Fruit fly (Drosophila melanogaster) whole organism, embryonic: Measurements from ENCODE around the gene Acp63F.

Experiments
- Antp ChIP-seq: fragments of 200-800 bp; sonication (Bioruptor generic); optimal IDR thresholded peaks from 3 replicates; lab custom pipeline; 2016; ENCODE audit warnings: missing biosample characterization, missing genetic modification characterization
- Atf3 ChIP-seq: fragments of 200-800 bp; sonication (Bioruptor generic); optimal IDR thresholded peaks from 3 replicates; lab custom pipeline; 2016; ENCODE audit warnings: missing biosample characterization, missing genetic modification characterization
- CG11456 ChIP-seq: fragments of 200-800 bp; sonication (Bioruptor generic); IDR thresholded peaks from 3 replicates; pipeline ENCODE4 v1.3.6; 2022; ENCODE audit warnings: missing biosample characterization, missing genetic modification characterization
- CG11504 ChIP-seq: fragments of 200-800 bp; sonication (Bioruptor generic); optimal IDR thresholded peaks from 3 replicates; lab custom pipeline; 2019; ENCODE audit warnings: missing biosample characterization, mild to moderate bottlenecking, missing genetic modification characterization, moderate library complexity
- CG12104 ChIP-seq: fragments of 200-800 bp; sonication (Bioruptor generic); optimal IDR thresholded peaks from 3 replicates; lab custom pipeline; 2016; ENCODE audit warnings: missing biosample characterization, missing genetic modification characterization
- CG15011 ChIP-seq: fragments of 200-800 bp; sonication (Bioruptor generic); optimal IDR thresholded peaks from 3 replicates; lab custom pipeline; 2018; ENCODE audit warnings: missing biosample characterization, mild to moderate bottlenecking, missing genetic modification characterization
- CG15696 ChIP-seq: fragments of 200-800 bp; sonication (Bioruptor generic); optimal IDR thresholded peaks from 2 replicates; lab custom pipeline; 2019; ENCODE audit warnings: missing biosample characterization, mild to moderate bottlenecking, missing genetic modification characterization, moderate library complexity
- CG1647 ChIP-seq: fragments of 200-800 bp; sonication (Bioruptor generic); optimal IDR thresholded peaks from 3 replicates; lab custom pipeline; 2016; ENCODE audit warnings: missing biosample characterization, missing genetic modification characterization
- CG16779 ChIP-seq: fragments of 200-800 bp; sonication (Bioruptor generic); IDR thresholded peaks from 2 replicates; pipeline ENCODE4 v1.3.6; 2022; ENCODE audit warnings: missing biosample characterization, missing genetic modification characterization
- CG16813 ChIP-seq: fragments of 200-800 bp; sonication (Bioruptor generic); IDR thresholded peaks from 3 replicates; pipeline ENCODE4 v1.3.6; 2022; ENCODE audit warnings: missing biosample characterization, missing genetic modification characterization; ENCODE audit not compliant: partially characterized antibody
- CG16863 ChIP-seq: fragments of 200-800 bp; sonication (Bioruptor generic); optimal IDR thresholded peaks from 3 replicates; lab custom pipeline; 2016; ENCODE audit warnings: missing biosample characterization, missing genetic modification characterization
- CG18011 ChIP-seq: fragments of 200-800 bp; sonication (Bioruptor generic); optimal IDR thresholded peaks from 2 replicates; lab custom pipeline; 2017; ENCODE audit warnings: missing biosample characterization, missing genetic modification characterization, mild to moderate bottlenecking, moderate library complexity, missing genotype
- CG34224 ChIP-seq: fragments of 200-800 bp; sonication (Bioruptor generic); IDR thresholded peaks from 3 replicates; pipeline ENCODE4 v1.3.6; 2022; ENCODE audit warnings: missing biosample characterization, missing genetic modification characterization; ENCODE audit not compliant: partially characterized antibody
- CG34376 ChIP-seq: fragments of 200-800 bp; sonication (Bioruptor generic); optimal IDR thresholded peaks from 2 replicates; lab custom pipeline; 2018; ENCODE audit warnings: missing biosample characterization, mild to moderate bottlenecking, missing genetic modification characterization
- CG34422 ChIP-seq: fragments of 200-800 bp; sonication (Bioruptor generic); IDR thresholded peaks from 3 replicates; pipeline ENCODE4 v1.3.6; 2022; ENCODE audit warnings: missing biosample characterization, missing genetic modification characterization
- CG4282 ChIP-seq: fragments of 200-800 bp; sonication (Bioruptor generic); optimal IDR thresholded peaks from 2 replicates; lab custom pipeline; 2016; ENCODE audit warnings: missing biosample characterization, missing genetic modification characterization
- CG43689 ChIP-seq: fragments of 200-800 bp; sonication (Bioruptor generic); IDR thresholded peaks from 2 replicates; pipeline ENCODE4 v1.3.6; 2022; ENCODE audit warnings: missing biosample characterization, missing genetic modification characterization
- CG6689 ChIP-seq: fragments of 200-800 bp; sonication (Bioruptor generic); IDR thresholded peaks from 2 replicates; pipeline ENCODE4 v1.3.6; 2022; ENCODE audit warnings: missing biosample characterization, missing genetic modification characterization
- Camta ChIP-seq: fragments of 200-800 bp; sonication (Bioruptor generic); optimal IDR thresholded peaks from 2 replicates; lab custom pipeline; 2016; ENCODE audit warnings: missing biosample characterization, missing genetic modification characterization
- Dek ChIP-seq: fragments of 200-800 bp; sonication (Bioruptor generic); optimal IDR thresholded peaks from 3 replicates; lab custom pipeline; 2019; ENCODE audit warnings: missing biosample characterization, mild to moderate bottlenecking, missing genetic modification characterization, moderate library complexity
- Hr39 ChIP-seq: fragments of >200 bp; optimal IDR thresholded peaks from 2 replicates; lab custom pipeline; 2017
- Oli ChIP-seq: fragments of 200-800 bp; sonication (Bioruptor generic); optimal IDR thresholded peaks from 2 replicates; lab custom pipeline; 2018; ENCODE audit warnings: missing biosample characterization, mild to moderate bottlenecking, missing genetic modification characterization, moderate library complexity
- Optix ChIP-seq: fragments of 200-800 bp; sonication (Bioruptor generic); IDR thresholded peaks from 3 replicates; pipeline ENCODE4 v1.3.6; 2022; ENCODE audit warnings: missing biosample characterization, missing genetic modification characterization
- PHDP ChIP-seq: fragments of 200-800 bp; sonication (Bioruptor generic); optimal IDR thresholded peaks from 3 replicates; lab custom pipeline; 2018; ENCODE audit warnings: missing biosample characterization, mild to moderate bottlenecking, missing genetic modification characterization, moderate library complexity
- Rfx ChIP-seq: fragments of 200-800 bp; sonication (Bioruptor generic); IDR thresholded peaks from 2 replicates; pipeline ENCODE4 v1.3.6; 2022; ENCODE audit warnings: missing biosample characterization, missing genetic modification characterization
- Six4 ChIP-seq: fragments of 200-800 bp; sonication (Bioruptor generic); optimal IDR thresholded peaks from 2 replicates; lab custom pipeline; 2016; ENCODE audit warnings: missing biosample characterization, missing genetic modification characterization
- Sry-δ ChIP-seq: fragments of 200-800 bp; sonication (Bioruptor generic); optimal IDR thresholded peaks from 2 replicates; lab custom pipeline; 2016; ENCODE audit warnings: missing biosample characterization, missing genetic modification characterization
- Usf ChIP-seq: fragments of 200-800 bp; sonication (Bioruptor generic); optimal IDR thresholded peaks from 2 replicates; lab custom pipeline; 2017; ENCODE audit warnings: missing genotype, missing biosample characterization, missing genetic modification characterization
- croc ChIP-seq: fragments of 200-800 bp; sonication (Bioruptor generic); conservative IDR thresholded peaks from 3 replicates; pipeline ENCODE4 v1.3.6; 2022; ENCODE audit warnings: missing biosample characterization, missing genetic modification characterization
- crp ChIP-seq, 2 experiments: fragments of 200-800 bp; sonication (Bioruptor generic); optimal IDR thresholded peaks; 2 replicates in 1 of 2; 3 replicates in 1 of 2; lab custom pipeline; 2017; ENCODE audit warnings: missing biosample characterization in 2 of 2, missing genetic modification characterization in 2 of 2, mild to moderate bottlenecking in 1 of 2, moderate library complexity in 1 of 2
- dmrt99B ChIP-seq: fragments of 200-800 bp; sonication (Bioruptor generic); optimal IDR thresholded peaks from 2 replicates; lab custom pipeline; 2018; ENCODE audit warnings: missing biosample characterization, mild to moderate bottlenecking, missing genetic modification characterization, moderate library complexity
- eve ChIP-seq, 2 experiments: fragments of >200 bp; optimal IDR thresholded peaks; 2 replicates each; lab custom pipeline; 2017; ENCODE audit warnings: missing biosample characterization in 2 of 2, missing genetic modification characterization in 2 of 2
- fd102C ChIP-seq: fragments of 200-800 bp; sonication (Bioruptor generic); optimal IDR thresholded peaks from 2 replicates; lab custom pipeline; 2018; ENCODE audit warnings: missing biosample characterization, mild to moderate bottlenecking, missing genetic modification characterization, moderate library complexity
- fd96Cb ChIP-seq: fragments of 200-800 bp; sonication (Bioruptor generic); optimal IDR thresholded peaks from 2 replicates; lab custom pipeline; 2018; ENCODE audit warnings: missing biosample characterization, mild to moderate bottlenecking, missing genetic modification characterization, moderate library complexity
- gcm ChIP-seq: fragments of 200-800 bp; sonication (Bioruptor generic); optimal IDR thresholded peaks from 2 replicates; lab custom pipeline; 2019; ENCODE audit warnings: missing biosample characterization, mild to moderate bottlenecking, missing genetic modification characterization, moderate library complexity
- grn ChIP-seq: fragments of 200-800 bp; sonication (Bioruptor generic); optimal IDR thresholded peaks from 3 replicates; lab custom pipeline; 2017; ENCODE audit warnings: missing biosample characterization, missing genetic modification characterization
- gsb-n ChIP-seq: fragments of 200-800 bp; sonication (Bioruptor generic); optimal IDR thresholded peaks from 3 replicates; lab custom pipeline; 2018; ENCODE audit warnings: missing biosample characterization, mild to moderate bottlenecking, missing genetic modification characterization
- lab ChIP-seq: fragments of 200-800 bp; sonication (Bioruptor generic); optimal IDR thresholded peaks from 3 replicates; lab custom pipeline; 2017; ENCODE audit warnings: missing biosample characterization, missing genetic modification characterization, mild to moderate bottlenecking, moderate library complexity, missing genetic modification reagents
- lov ChIP-seq, 2 experiments: fragments of 200-800 bp in 1 of 2; fragments of >200 bp in 1 of 2; sonication (Bioruptor generic) in 1 of 2; IDR thresholded peaks in 1 of 2; optimal IDR thresholded peaks in 1 of 2; 2 replicates in 1 of 2; 3 replicates in 1 of 2; pipeline versions ENCODE4 v1.3.6 to Lab custom; 2017 to 2022; ENCODE audit warnings: missing biosample characterization in 1 of 2, missing genetic modification characterization in 1 of 2
- nerfin-1 ChIP-seq: fragments of 200-800 bp; sonication (Bioruptor generic); optimal IDR thresholded peaks from 3 replicates; lab custom pipeline; 2019; ENCODE audit warnings: missing biosample characterization, mild to moderate bottlenecking, missing genetic modification characterization, moderate library complexity
- odd ChIP-seq: fragments of 200-800 bp; sonication (Bioruptor generic); optimal IDR thresholded peaks from 2 replicates; lab custom pipeline; 2017; ENCODE audit warnings: missing biosample characterization, mild to moderate bottlenecking, missing genetic modification characterization
- p53 ChIP-seq: fragments of 200-800 bp; sonication (Bioruptor generic); optimal IDR thresholded peaks from 2 replicates; lab custom pipeline; 2016; ENCODE audit warnings: missing biosample characterization, missing genetic modification characterization
- peb ChIP-seq: fragments of 200-800 bp; sonication (Bioruptor generic); IDR thresholded peaks from 2 replicates; pipeline ENCODE4 v1.3.6; 2022; ENCODE audit warnings: missing biosample characterization, missing genetic modification characterization
- ranshi ChIP-seq: fragments of 200-800 bp; sonication (Bioruptor generic); IDR thresholded peaks from 2 replicates; pipeline ENCODE4 v1.3.6; 2022; ENCODE audit warnings: missing biosample characterization, missing genetic modification characterization
- salm ChIP-seq: fragments of 200-800 bp; sonication (Bioruptor generic); optimal IDR thresholded peaks from 2 replicates; lab custom pipeline; 2018; ENCODE audit warnings: missing biosample characterization, mild to moderate bottlenecking, missing genetic modification characterization
- so ChIP-seq: fragments of 200-800 bp; sonication (Bioruptor generic); IDR thresholded peaks from 3 replicates; pipeline ENCODE4 v1.3.6; 2022; ENCODE audit warnings: missing biosample characterization, missing genetic modification characterization
- tup ChIP-seq: fragments of 200-800 bp; sonication (Bioruptor generic); optimal IDR thresholded peaks from 2 replicates; lab custom pipeline; 2016; ENCODE audit warnings: missing biosample characterization, mild to moderate bottlenecking, missing genetic modification characterization, moderate library complexity
- twi ChIP-seq: fragments of 200-800 bp; optimal IDR thresholded peaks from 2 replicates; lab custom pipeline; 2019; ENCODE audit warnings: missing biosample characterization, mild to moderate bottlenecking, missing genetic modification characterization, moderate library complexity
- zen2 ChIP-seq: fragments of 200-800 bp; sonication (Bioruptor generic); IDR thresholded peaks from 3 replicates; pipeline ENCODE4 v1.3.6; 2022; ENCODE audit warnings: missing biosample characterization, missing genetic modification characterization; ENCODE audit not compliant: partially characterized antibody

The Acp63F gene

DNA sequence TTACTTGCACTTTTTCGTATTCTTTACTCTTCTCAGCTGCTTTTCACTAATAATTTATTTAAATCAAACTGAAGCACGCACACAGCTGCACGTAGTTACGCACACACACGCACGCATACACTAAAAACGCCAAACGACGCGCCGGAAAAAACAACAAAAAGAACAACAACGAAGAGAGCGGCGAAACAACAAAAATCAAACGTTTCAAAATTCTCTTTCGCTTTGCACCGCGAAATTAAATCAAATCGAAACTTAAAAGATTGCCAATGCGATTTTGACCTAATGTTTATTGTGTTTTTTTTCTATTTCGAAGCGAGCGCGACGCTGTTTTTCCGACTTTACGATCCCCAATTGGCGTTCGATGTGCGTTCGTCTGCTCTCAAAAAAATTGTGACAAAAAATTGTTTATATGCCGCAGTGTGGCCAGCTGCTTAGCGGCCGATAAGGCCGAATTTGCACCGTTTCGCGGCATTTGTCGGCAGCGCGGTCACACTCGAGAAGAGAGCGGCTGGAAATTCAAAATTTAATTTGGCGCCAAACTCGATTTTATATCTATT, 28.5 kb downstream of the Acp63F start (continued):
- TF ChIP-seq CG16813 (GFP tag; lab: Robert Waterston, UW) (peak; percentile 42), Dek (tag; lab: Kevin White, UChicago) (peak; percentile 10), eve (GFP tag; optimal IDR thresholded peaks at IDR 0.05; lab: Kevin White, UChicago) (no peak), tup (GFP tag; lab: Kevin White, UChicago) (no peak), fd96Cb (tag; lab: Kevin White, UChicago) (no peak), fd102C (GFP tag; lab: Kevin White, UChicago) (peak; percentile 38), CG12104 (GFP tag; lab: Kevin White, UChicago) (no peak), gsb-n (tag; lab: Kevin White, UChicago) (peak; percentile 24), CG16779 (GFP tag; lab: Robert Waterston, UW) (no peak), Six4 (no peak), CG15011 (GFP tag; lab: Kevin White, UChicago) (no peak), zen2 (GFP tag; lab: Robert Waterston, UW) (no peak), nerfin-1 (peak; percentile 30), Rfx (GFP tag; lab: Robert Waterston, UW) (peak; percentile 41; the same call in 1 of the 2 replicates), salm (tag; lab: Kevin White, UChicago) (peak; percentile 33), Optix (GFP tag; lab: Robert Waterston, UW) (no peak), Oli (tag; lab: Kevin White, UChicago) (no peak), Sry-δ (GFP tag; lab: Kevin White, UChicago) (peak; percentile 20), CG15696 (tag; lab: Kevin White, UChicago) (no peak), peb (GFP tag; lab: Robert Waterston, UW) (no peak), CG34224 (GFP tag; lab: Robert Waterston, UW) (peak; percentile 36; the same call in 2 of the 3 replicates), Camta (GFP tag; lab: Kevin White, UChicago) (peak; percentile 15), CG16863 (GFP tag; lab: Kevin White, UChicago) (no peak), lab (GFP tag; lab: Kevin White, UChicago) (peak; percentile 51), Antp (GFP tag; lab: Kevin White, UChicago) (no peak), CG43689 (GFP tag; lab: Robert Waterston, UW) (no peak), lov (optimal IDR thresholded peaks at IDR 0.05; lab: Kevin White, UChicago) (no peak), lov (GFP tag; IDR thresholded peaks at IDR 0.05; lab: Robert Waterston, UW) (no peak; the same call in 2 of the 3 replicates), odd (GFP tag; lab: Kevin White, UChicago) (peak; percentile 68), Hr39 (no peak), PHDP (tag; lab: Kevin White, UChicago) (peak; percentile 43), CG34376 (GFP tag; lab: Kevin White, UChicago) (peak; percentile 33), CG11456 (GFP tag; lab: Robert Waterston, UW) (0 out of 3 replicates have a peak, but pooled peaks have one; percentile 15), twi (tag; lab: Kevin White, UChicago) (peak; percentile 40), grn (GFP tag; lab: Kevin White, UChicago) (peak; percentile 27), CG4282 (GFP tag; lab: Kevin White, UChicago) (no peak), crp (GFP tag; optimal IDR thresholded peaks at IDR 0.05; lab: Kevin White, UChicago) (peak in 1 of 2 experiments; percentile 59), CG1647 (GFP tag; lab: Kevin White, UChicago) (no peak), Atf3 (GFP tag; lab: Kevin White, UChicago) (no peak), dmrt99B (no peak), so (no peak), croc (no peak), p53 (no peak), CG6689 (GFP tag; lab: Robert Waterston, UW) (no peak), CG11504 (tag; lab: Kevin White, UChicago) (peak; percentile 15), ranshi (GFP tag; lab: Robert Waterston, UW) (0 out of 2 replicates have a peak, but pooled peaks have one; percentile 22), CG18011 (GFP tag; lab: Kevin White, UChicago) (peak; percentile 93), Usf (no peak), gcm (GFP tag; lab: Kevin White, UChicago) (peak; percentile 18), CG34422 (GFP tag; lab: Robert Waterston, UW) (peak; percentile 72; the same call in 1 of the 3 replicates)
